Worm (Caenorhabditis elegans): ENCODE data around the gene emb-8.

emb-8 gene

ce11 chrIII:5158674-5159073, 40.8 kb downstream of the emb-8 start, which contains the start of gene oxy-4:
TSS of gene oxy-4 (minus strand) at chrIII:5158774.
- TF ChIP-seq fos-1 (tag; optimal IDR thresholded peaks at IDR 0.05) (no peak), elt-2 (tag; optimal IDR thresholded peaks at IDR 0.05) (no peak), aly-2 (tag; optimal IDR thresholded peaks at IDR 0.05) (no peak), pqm-1 (tag; optimal IDR thresholded peaks at IDR 0.05) (no peak), eor-1 (tag; optimal IDR thresholded peaks at IDR 0.05) (no peak), ztf-4 (tag; optimal IDR thresholded peaks at IDR 0.05) (no peak), jun-1 (tag; optimal IDR thresholded peaks at IDR 0.05) (no peak), egl-27 (tag; optimal IDR thresholded peaks at IDR 0.05) (no peak), elt-3 (tag; optimal IDR thresholded peaks at IDR 0.05) (no peak), egl-5 (tag; optimal IDR thresholded peaks at IDR 0.05) (no peak), nhr-11 (tag; optimal IDR thresholded peaks at IDR 0.05) (no peak), ceh-28 (tag; optimal IDR thresholded peaks at IDR 0.05) (no peak), nhr-76 (tag; optimal IDR thresholded peaks at IDR 0.05) (no peak), mml-1 (tag; optimal IDR thresholded peaks at IDR 0.05) (no peak), daf-12 (tag; optimal IDR thresholded peaks at IDR 0.05) (no peak), nfya-1 (tag; optimal IDR thresholded peaks at IDR 0.05; ENCODE audit: insufficient read depth) (no peak), elt-1 (tag; optimal IDR thresholded peaks at IDR 0.05) (no peak)

ce11 chrIII:5155393-5155792, 44.1 kb downstream of the emb-8 start:
- TF ChIP-seq nhr-77 (tag; optimal IDR thresholded peaks at IDR 0.05) (no peak), egl-27 (tag; optimal IDR thresholded peaks at IDR 0.05) (no peak), fos-1 (tag; optimal IDR thresholded peaks at IDR 0.05) (no peak), eor-1 (tag; optimal IDR thresholded peaks at IDR 0.05) (no peak), daf-12 (tag; optimal IDR thresholded peaks at IDR 0.05) (no peak), tbx-2 (tag; optimal IDR thresholded peaks at IDR 0.05) (no peak), mdl-1 (tag; optimal IDR thresholded peaks at IDR 0.05) (no peak), aly-2 (tag; optimal IDR thresholded peaks at IDR 0.05) (no peak), elt-3 (tag; optimal IDR thresholded peaks at IDR 0.05) (no peak), unc-39 (tag; optimal IDR thresholded peaks at IDR 0.05) (no peak), R02D3.7 (tag; optimal IDR thresholded peaks at IDR 0.05) (no peak)

ce11 chrIII:5153137-5153536, 46.3 kb downstream of the emb-8 start, which contains the start of the genes rbm-42 and grwd-1:
TSS of gene rbm-42 (minus strand) at chrIII:5153229.
TSS of gene grwd-1 (plus strand) at chrIII:5153464.
- peak; percentile 26 for TF ChIP-seq lin-15B (tag; optimal IDR thresholded peaks at IDR 0.05)
- TF ChIP-seq pha-4 (tag; optimal IDR thresholded peaks at IDR 0.05): peak; percentile 76
- no peak for TF ChIP-seq pqm-1 (tag; optimal IDR thresholded peaks at IDR 0.05)
- no peak for TF ChIP-seq mdl-1 (tag; optimal IDR thresholded peaks at IDR 0.05)
- TF ChIP-seq lin-39 (tag; optimal IDR thresholded peaks at IDR 0.05): no peak

- TF ChIP-seq nhr-67 (tag; optimal IDR thresholded peaks at IDR 0.05) (no peak), mdl-1 (tag; optimal IDR thresholded peaks at IDR 0.05) (no peak), nhr-25 (tag; optimal IDR thresholded peaks at IDR 0.05) (no peak)
These were observed 48.5 kb downstream of the emb-8 start for ce11 chrIII:5150980-5151379.

ce11 chrIII:5150012-5150411, 49.5 kb downstream of the emb-8 start:
- TF ChIP-seq nhr-76 (tag; optimal IDR thresholded peaks at IDR 0.05) (no peak), nhr-23 (tag; optimal IDR thresholded peaks at IDR 0.05) (no peak), nhr-25 (tag; optimal IDR thresholded peaks at IDR 0.05) (no peak), elt-1 (tag; optimal IDR thresholded peaks at IDR 0.05) (no peak), pqm-1 (tag; optimal IDR thresholded peaks at IDR 0.05) (no peak), nhr-67 (tag; optimal IDR thresholded peaks at IDR 0.05) (no peak), fos-1 (tag; optimal IDR thresholded peaks at IDR 0.05) (no peak), ceh-82 (tag; optimal IDR thresholded peaks at IDR 0.05) (no peak), nhr-11 (tag; optimal IDR thresholded peaks at IDR 0.05) (no peak), elt-3 (tag; optimal IDR thresholded peaks at IDR 0.05) (no peak), lsy-12 (tag; optimal IDR thresholded peaks at IDR 0.05) (no peak), sea-2 (GFP tag; optimal IDR thresholded peaks at IDR 0.05) (no peak), jun-1 (tag; optimal IDR thresholded peaks at IDR 0.05) (no peak)

ce11 chrIII:5149478-5149877, 50.0 kb downstream of the emb-8 start, which contains the start of gene Y54H5A.2:
TSS of gene Y54H5A.2 (minus strand) at chrIII:5149578.
- no peak for TF ChIP-seq egl-27 (tag; optimal IDR thresholded peaks at IDR 0.05)
- TF ChIP-seq nhr-67 (tag; optimal IDR thresholded peaks at IDR 0.05): no peak
- TF ChIP-seq nhr-11 (tag; optimal IDR thresholded peaks at IDR 0.05): no peak
- no peak for TF ChIP-seq elt-1 (tag; optimal IDR thresholded peaks at IDR 0.05)
- TF ChIP-seq ztf-4 (tag; optimal IDR thresholded peaks at IDR 0.05): no peak
- TF ChIP-seq nhr-28 (tag; optimal IDR thresholded peaks at IDR 0.05): no peak

All from whole organism, L3 larva.